Worm (Caenorhabditis elegans) whole organism, midembryonic: ENCODE measurements around the gene nlp-18.

Experiments
- cog-1 ChIP-seq: sonication (generic microtip); optimal IDR thresholded peaks from 2 replicates; lab custom pipeline; 2016; ENCODE audit warnings: missing genetic modification characterization, missing compliant biosample characterization
- klf-2 ChIP-seq: fragments of 200-800 bp; sonication (Bioruptor generic); conservative IDR thresholded peaks from 2 replicates; pipeline ENCODE4 v1.3.6; 2022; ENCODE audit warnings: missing genetic modification reagents, missing genetic modification characterization, missing compliant biosample characterization
- ref-1 ChIP-seq: fragments of 200-800 bp; sonication (Bioruptor generic); conservative IDR thresholded peaks from 2 replicates; pipeline ENCODE4 v1.3.6; 2022; ENCODE audit warnings: missing genetic modification reagents, missing genetic modification characterization, missing compliant biosample characterization
- tab-1 ChIP-seq: fragments of 200-800 bp; sonication (Bioruptor generic); IDR thresholded peaks from 2 replicates; pipeline ENCODE4 v1.3.6; 2022; ENCODE audit warnings: missing genetic modification characterization, missing compliant biosample characterization
- ztf-23 ChIP-seq: fragments of 200-800 bp; sonication (Bioruptor generic); IDR thresholded peaks from 2 replicates; pipeline ENCODE4 v1.3.6; 2022; ENCODE audit warnings: missing genetic modification reagents, missing genetic modification characterization, missing compliant biosample characterization
- ztf-29 ChIP-seq: fragments of 200-800 bp; sonication (Bioruptor generic); IDR thresholded peaks from 2 replicates; pipeline ENCODE4 v1.3.6; 2022; ENCODE audit warnings: missing genetic modification reagents, missing genetic modification characterization, missing compliant biosample characterization

nlp-18 gene

ce11 chrII:10982017-10982416 is 48.2 kb downstream of the nlp-18 start:
- no peak for TF ChIP-seq tab-1 (GFP tag; lab: Robert Waterston, UW)
- TF ChIP-seq cog-1, result no peak
- no peak for TF ChIP-seq ztf-29
- TF ChIP-seq ztf-23 (GFP tag; lab: Robert Waterston, UW), result no peak
- no peak for TF ChIP-seq ref-1 (GFP tag; lab: Robert Waterston, UW)
- no peak for TF ChIP-seq klf-2
